Worm (Caenorhabditis elegans) whole organism, mixed stage, embryonic: Measurements from ENCODE around the gene tkr-2.

Experiments used
- M03D4.4 ChIP-seq: sonication (generic microtip); optimal IDR thresholded peaks from 2 replicates; lab custom pipeline; 2017; ENCODE audit warnings: mild to moderate bottlenecking, missing genetic modification characterization, missing compliant biosample characterization
- bed-3 ChIP-seq: fragments of 200-800 bp; sonication (Bioruptor generic); optimal IDR thresholded peaks from 3 replicates; lab custom pipeline; 2018; ENCODE audit warnings: mild to moderate bottlenecking, missing genetic modification characterization, moderate library complexity, missing compliant biosample characterization
- blmp-1 ChIP-seq: fragments of 150-350 bp; optimal IDR thresholded peaks from 2 replicates; lab custom pipeline; 2014; ENCODE audit warnings: missing biosample characterization, missing genetic modification characterization
- ceh-39 ChIP-seq: fragments of 150-350 bp; optimal IDR thresholded peaks from 2 replicates; lab custom pipeline; 2014; ENCODE audit warnings: missing biosample characterization, missing genetic modification characterization
- ceh-43 ChIP-seq: fragments of 200-800 bp; sonication (Bioruptor generic); optimal IDR thresholded peaks from 2 replicates; lab custom pipeline; 2018; ENCODE audit warnings: mild to moderate bottlenecking, missing genetic modification characterization, moderate library complexity, missing compliant biosample characterization
- ceh-83 ChIP-seq: fragments of 200-800 bp; sonication (Bioruptor generic); optimal IDR thresholded peaks from 2 replicates; lab custom pipeline; 2018; ENCODE audit warnings: mild to moderate bottlenecking, missing genetic modification characterization, missing compliant biosample characterization
- ces-1 ChIP-seq: fragments of 150-350 bp; optimal IDR thresholded peaks from 2 replicates; lab custom pipeline; 2014; ENCODE audit warnings: missing biosample characterization, missing genetic modification reagents, missing genetic modification characterization
- cnd-1 ChIP-seq: fragments of 200-800 bp; sonication (Bioruptor generic); optimal IDR thresholded peaks from 2 replicates; lab custom pipeline; 2018; ENCODE audit warnings: mild to moderate bottlenecking, missing genetic modification characterization, missing compliant biosample characterization
- drap-1 ChIP-seq: fragments of 200-800 bp; sonication (Bioruptor generic); optimal IDR thresholded peaks from 3 replicates; lab custom pipeline; 2018; ENCODE audit warnings: mild to moderate bottlenecking, missing genetic modification characterization, missing compliant biosample characterization
- elt-1 ChIP-seq: sonication (generic microtip); optimal IDR thresholded peaks from 2 replicates; lab custom pipeline; 2017; ENCODE audit warnings: missing genetic modification characterization, mild to moderate bottlenecking, missing compliant biosample characterization, antibody characterized with exemption, moderate library complexity, borderline replicate concordance; ENCODE audit not compliant: insufficient read depth
- elt-3 ChIP-seq: fragments of 150-350 bp; optimal IDR thresholded peaks from 2 replicates; lab custom pipeline; 2014; ENCODE audit warnings: missing biosample characterization, missing genetic modification characterization
- flh-1 ChIP-seq: fragments of 200-800 bp; sonication (Bioruptor generic); optimal IDR thresholded peaks from 2 replicates; lab custom pipeline; 2018; ENCODE audit warnings: mild to moderate bottlenecking, missing genetic modification characterization, moderate library complexity, missing compliant biosample characterization
- ham-2 ChIP-seq: fragments of 200-800 bp; sonication (Bioruptor generic); optimal IDR thresholded peaks from 2 replicates; lab custom pipeline; 2018; ENCODE audit warnings: mild to moderate bottlenecking, missing genetic modification characterization, missing compliant biosample characterization
- hlh-1 ChIP-seq: fragments of 150-350 bp; optimal IDR thresholded peaks from 2 replicates; lab custom pipeline; 2014; ENCODE audit warnings: missing biosample characterization, missing genetic modification reagents, missing genetic modification characterization
- lin-13 ChIP-seq: fragments of 150-350 bp; optimal IDR thresholded peaks from 2 replicates; lab custom pipeline; 2014; ENCODE audit warnings: missing biosample characterization, missing genetic modification characterization
- lin-32 ChIP-seq: fragments of 200-800 bp; sonication (Bioruptor generic); optimal IDR thresholded peaks from 2 replicates; lab custom pipeline; 2018; ENCODE audit warnings: mild to moderate bottlenecking, missing genetic modification characterization, missing compliant biosample characterization
- lsy-2 ChIP-seq: fragments of 150-350 bp; optimal IDR thresholded peaks from 2 replicates; lab custom pipeline; 2014; ENCODE audit warnings: missing biosample characterization, missing genetic modification characterization
- mab-5 ChIP-seq: fragments of 150-350 bp; optimal IDR thresholded peaks from 2 replicates; lab custom pipeline; 2014; ENCODE audit warnings: missing biosample characterization, missing genetic modification characterization
- mep-1 ChIP-seq: fragments of 150-350 bp; optimal IDR thresholded peaks from 2 replicates; lab custom pipeline; 2017; ENCODE audit warnings: missing biosample characterization, missing genetic modification reagents, missing genetic modification characterization, inconsistent platforms
- mls-2 ChIP-seq: sonication (generic microtip); optimal IDR thresholded peaks from 2 replicates; lab custom pipeline; 2016; ENCODE audit warnings: mild to moderate bottlenecking, missing genetic modification characterization, moderate library complexity, missing compliant biosample characterization
- nhr-12 ChIP-seq: fragments of 150-350 bp; optimal IDR thresholded peaks from 2 replicates; lab custom pipeline; 2014; ENCODE audit warnings: missing biosample characterization, missing genetic modification characterization
- nhr-2 ChIP-seq: fragments of 150-350 bp; optimal IDR thresholded peaks from 2 replicates; lab custom pipeline; 2014; ENCODE audit warnings: missing biosample characterization, missing genetic modification characterization
- nhr-237 ChIP-seq: fragments of 150-350 bp; optimal IDR thresholded peaks from 2 replicates; lab custom pipeline; 2014; ENCODE audit warnings: missing biosample characterization, missing genetic modification characterization
- nhr-28 ChIP-seq: fragments of 150-350 bp; optimal IDR thresholded peaks from 2 replicates; lab custom pipeline; 2014; ENCODE audit warnings: missing biosample characterization, missing genetic modification characterization
- nhr-76 ChIP-seq: sonication (generic microtip); optimal IDR thresholded peaks from 2 replicates; lab custom pipeline; 2017; ENCODE audit warnings: missing biosample characterization, missing genetic modification characterization
- pha-4 ChIP-seq: fragments of 150-350 bp; optimal IDR thresholded peaks from 2 replicates; lab custom pipeline; 2018; ENCODE audit warnings: missing biosample characterization, missing genetic modification reagents, missing genetic modification characterization
- sem-2 ChIP-seq: fragments of 200-800 bp; sonication (Bioruptor generic); optimal IDR thresholded peaks from 2 replicates; lab custom pipeline; 2018; ENCODE audit warnings: mild to moderate bottlenecking, missing genetic modification characterization, missing compliant biosample characterization
- snpc-4 ChIP-seq: fragments of 150-350 bp; optimal IDR thresholded peaks from 2 replicates; lab custom pipeline; 2014; ENCODE audit warnings: missing biosample characterization, missing genetic modification characterization
- sptf-1 ChIP-seq: sonication (generic microtip); optimal IDR thresholded peaks from 2 replicates; lab custom pipeline; 2017; ENCODE audit warnings: mild to moderate bottlenecking, missing genetic modification characterization, moderate library complexity, missing compliant biosample characterization
- tbx-8 ChIP-seq: fragments of 200-800 bp; sonication (Bioruptor generic); optimal IDR thresholded peaks from 2 replicates; lab custom pipeline; 2018; ENCODE audit warnings: mild to moderate bottlenecking, missing genetic modification characterization, moderate library complexity, missing compliant biosample characterization
- unc-120 ChIP-seq: sonication (generic microtip); optimal IDR thresholded peaks from 2 replicates; lab custom pipeline; 2017; ENCODE audit warnings: missing genetic modification characterization, missing compliant biosample characterization; ENCODE audit not compliant: poor library complexity, severe bottlenecking
- unc-39 ChIP-seq: fragments of 150-350 bp; optimal IDR thresholded peaks from 2 replicates; lab custom pipeline; 2014; ENCODE audit warnings: missing biosample characterization, missing genetic modification characterization
- unc-62 ChIP-seq: fragments of 150-350 bp; optimal IDR thresholded peaks from 2 replicates; lab custom pipeline; 2014; ENCODE audit warnings: missing biosample characterization, missing genetic modification reagents, missing genetic modification characterization
- zip-8 ChIP-seq: fragments of 150-350 bp; optimal IDR thresholded peaks from 2 replicates; lab custom pipeline; 2014; ENCODE audit warnings: missing biosample characterization, missing genetic modification characterization
- ztf-11 ChIP-seq: fragments of 150-350 bp; optimal IDR thresholded peaks from 2 replicates; lab custom pipeline; 2014; ENCODE audit warnings: missing biosample characterization, missing genetic modification characterization

tkr-2 gene

DNA sequence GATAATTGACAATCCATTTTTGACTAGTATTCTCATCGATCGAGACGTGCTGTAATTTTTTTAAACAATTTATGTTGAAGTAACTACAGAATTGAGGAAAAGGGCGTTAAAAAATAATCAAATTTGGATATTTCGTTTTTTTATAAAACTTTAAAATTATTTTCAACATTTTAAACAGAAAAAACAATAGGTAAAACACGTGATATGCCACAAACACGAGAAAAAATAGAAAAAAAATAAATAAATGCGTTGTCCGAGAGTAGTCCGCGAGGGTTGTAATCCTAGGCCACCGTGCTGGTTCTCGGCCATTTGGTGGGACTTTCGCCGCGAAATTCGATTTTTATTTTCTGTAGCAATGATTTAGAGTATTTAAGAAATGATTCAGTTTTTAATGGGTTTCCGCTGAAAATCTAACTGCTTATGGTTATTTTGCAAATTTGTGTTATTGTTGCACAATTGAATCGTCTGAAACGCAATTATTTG is 4.5 kb downstream of the tkr-2 start, which contains the start of gene C49A9.10:
C49A9.10 (minus strand) TSS at position 51 of the 483 bp plus-strand sequence.
- TF ChIP-seq ham-2 (GFP tag; lab: Kevin White, UChicago) (no peak), elt-1 (no peak), nhr-2 (tag; lab: Kevin White, UChicago) (no peak), ceh-83 (GFP tag; lab: Kevin White, UChicago) (no peak), nhr-12 (tag; lab: Kevin White, UChicago) (no peak), unc-120 (tag; lab: Kevin White, UChicago) (no peak), tbx-8 (GFP tag; lab: Kevin White, UChicago) (no peak), elt-3 (tag; lab: Kevin White, UChicago) (no peak), snpc-4 (tag; lab: Kevin White, UChicago) (no peak), mls-2 (no peak), lsy-2 (peak; percentile 64), M03D4.4 (tag; lab: Kevin White, UChicago) (peak; percentile 14), mab-5 (tag; lab: Kevin White, UChicago) (peak; percentile 28), mep-1 (tag; lab: Kevin White, UChicago) (peak; percentile 54), ceh-43 (GFP tag; lab: Kevin White, UChicago) (no peak), blmp-1 (tag; lab: Kevin White, UChicago) (no peak), flh-1 (GFP tag; lab: Kevin White, UChicago) (no peak), hlh-1 (no peak), zip-8 (tag; lab: Kevin White, UChicago) (no peak), cnd-1 (tag; lab: Kevin White, UChicago) (no peak), unc-39 (tag; lab: Kevin White, UChicago) (no peak), ceh-39 (tag; lab: Kevin White, UChicago) (peak; percentile 47), lin-32 (GFP tag; lab: Kevin White, UChicago) (peak; percentile 1), pha-4 (tag; lab: Kevin White, UChicago) (peak; percentile 51), bed-3 (GFP tag; lab: Kevin White, UChicago) (no peak), drap-1 (GFP tag; lab: Kevin White, UChicago) (no peak), sem-2 (GFP tag; lab: Kevin White, UChicago) (no peak), nhr-237 (tag; lab: Kevin White, UChicago) (peak; percentile 29), nhr-28 (no peak), lin-13 (peak; percentile 35), unc-62 (GFP tag; lab: Kevin White, UChicago) (no peak), sptf-1 (tag; lab: Kevin White, UChicago) (peak; percentile 65), nhr-76 (tag; lab: Kevin White, UChicago) (no peak), ztf-11 (tag; lab: Kevin White, UChicago) (no peak), ces-1 (peak; percentile 45)
- TF ChIP-seq, all 35 proteins: peak for 11

DNA sequence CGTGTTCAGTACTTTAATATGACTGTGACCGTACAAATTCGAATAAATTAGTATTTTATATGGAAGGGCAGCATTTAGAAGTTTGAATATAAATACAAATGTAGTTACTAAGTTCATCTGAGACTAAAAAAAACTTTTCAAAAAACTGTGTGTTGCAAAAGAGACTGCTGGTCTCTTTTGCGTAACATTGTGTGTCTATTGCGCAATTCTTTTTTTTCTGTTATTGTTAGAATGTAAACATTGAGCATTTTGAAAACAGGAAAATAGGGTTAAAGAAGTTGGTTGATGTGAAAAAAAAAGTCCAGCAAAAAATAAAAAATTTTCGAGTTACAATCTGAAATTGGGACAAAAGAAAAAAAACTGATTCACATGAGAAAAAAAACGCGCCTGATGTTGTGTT is 7.5 kb downstream of the tkr-2 start:
- TF ChIP-seq lin-32 (GFP tag; lab: Kevin White, UChicago) (no peak), zip-8 (tag; lab: Kevin White, UChicago) (peak; percentile 96), ceh-43 (GFP tag; lab: Kevin White, UChicago) (no peak), hlh-1 (no peak), ces-1 (no peak), M03D4.4 (tag; lab: Kevin White, UChicago) (no peak), drap-1 (GFP tag; lab: Kevin White, UChicago) (no peak)

DNA sequence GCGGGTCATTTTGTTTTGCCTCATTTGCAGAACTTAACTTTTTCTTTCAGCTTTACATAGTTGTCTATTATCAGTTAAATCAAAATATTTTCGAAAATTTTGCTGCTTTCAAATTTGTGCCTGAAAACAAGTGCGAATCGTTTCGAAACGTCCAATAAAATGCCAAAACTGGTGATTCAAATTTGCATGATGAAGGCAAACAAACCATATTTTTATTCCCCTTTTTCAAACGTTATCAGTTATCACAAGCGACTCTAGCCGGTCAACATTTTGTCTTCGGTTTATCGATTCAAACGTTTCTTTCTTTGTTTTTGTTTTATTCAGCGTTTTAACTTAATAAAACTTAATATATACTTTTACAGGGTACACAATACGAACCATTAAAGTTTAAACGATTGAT is 8.7 kb downstream of the tkr-2 start, which contains the start of the genes ugt-24 and C49A9.6:
ugt-24 (minus strand) TSS at position 147 of the 400 bp plus-strand sequence.
C49A9.6 (plus strand) TSS at position 363 of the 400 bp plus-strand sequence.
- TF ChIP-seq mab-5 (tag; lab: Kevin White, UChicago), result no peak
- TF ChIP-seq nhr-76 (tag; lab: Kevin White, UChicago), result no peak

DNA sequence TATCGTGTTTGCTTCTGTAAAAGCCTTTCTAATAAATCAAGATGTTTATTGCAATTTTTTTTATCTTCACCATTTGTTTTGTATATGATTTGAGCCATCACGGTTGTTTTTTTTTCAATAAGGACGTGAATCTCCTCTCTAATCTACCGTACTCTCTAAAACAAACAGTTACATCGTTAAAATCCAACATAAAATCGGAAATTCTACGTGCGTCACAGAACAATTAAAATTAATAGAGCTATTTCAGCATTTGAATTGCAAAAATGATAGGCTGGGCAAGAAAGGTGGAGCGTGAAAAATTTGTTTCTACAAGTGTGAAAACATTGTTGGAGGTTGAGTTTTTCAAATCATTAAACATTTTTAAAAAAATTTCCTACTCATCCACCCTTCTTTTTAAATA is 11.5 kb downstream of the tkr-2 start, which contains the start of gene C49A9.5:
C49A9.5 (plus strand) TSS at position 271 of the 400 bp plus-strand sequence.
- TF ChIP-seq zip-8 (tag; lab: Kevin White, UChicago) (no peak), ceh-83 (GFP tag; lab: Kevin White, UChicago) (no peak), elt-3 (tag; lab: Kevin White, UChicago) (no peak), nhr-2 (tag; lab: Kevin White, UChicago) (no peak), tbx-8 (GFP tag; lab: Kevin White, UChicago) (no peak), drap-1 (GFP tag; lab: Kevin White, UChicago) (no peak), unc-62 (GFP tag; lab: Kevin White, UChicago) (no peak), sem-2 (GFP tag; lab: Kevin White, UChicago) (no peak), ham-2 (GFP tag; lab: Kevin White, UChicago) (no peak), M03D4.4 (tag; lab: Kevin White, UChicago) (no peak), mab-5 (tag; lab: Kevin White, UChicago) (no peak)
